Fruit fly (Drosophila melanogaster) whole organism, pupa: ENCODE measurements around the gene djl.

ENCODE experiments used
- CG10348 ChIP-seq: fragments of 200-800 bp; sonication (Bioruptor generic); IDR thresholded peaks from 2 replicates; pipeline ENCODE4 v1.3.6; 2022; ENCODE audit warnings: missing biosample characterization, missing genetic modification characterization
- CG12605 ChIP-seq: fragments of 200-800 bp; sonication (Bioruptor generic); IDR thresholded peaks from 2 replicates; pipeline ENCODE4 v1.3.6; 2022; ENCODE audit warnings: missing biosample characterization, missing genetic modification characterization
- CG13204 ChIP-seq: fragments of 200-800 bp; sonication (Bioruptor generic); optimal IDR thresholded peaks from 2 replicates; lab custom pipeline; 2018; ENCODE audit warnings: missing biosample characterization, mild to moderate bottlenecking, missing genetic modification characterization, moderate library complexity
- CG14655 ChIP-seq: fragments of 200-800 bp; sonication (Bioruptor generic); optimal IDR thresholded peaks from 3 replicates; lab custom pipeline; 2017; ENCODE audit warnings: mild to moderate bottlenecking, missing biosample characterization, missing genetic modification reagents, missing genetic modification characterization
- CG15710 ChIP-seq: fragments of 200-800 bp; sonication (Bioruptor generic); optimal IDR thresholded peaks from 2 replicates; lab custom pipeline; 2018; ENCODE audit warnings: missing biosample characterization, mild to moderate bottlenecking, missing genetic modification characterization, moderate library complexity
- CG17806 ChIP-seq: fragments of 200-800 bp; sonication (Bioruptor generic); optimal IDR thresholded peaks from 2 replicates; lab custom pipeline; 2018; ENCODE audit warnings: missing biosample characterization, mild to moderate bottlenecking, missing genetic modification characterization, moderate library complexity
- CG32121 ChIP-seq: fragments of 200-800 bp; sonication (Bioruptor generic); IDR thresholded peaks from 2 replicates; pipeline ENCODE4 v1.3.6; 2022; ENCODE audit warnings: missing biosample characterization, missing genetic modification characterization
- CG34367 ChIP-seq: fragments of 200-800 bp; sonication (Bioruptor generic); optimal IDR thresholded peaks from 2 replicates; lab custom pipeline; 2018; ENCODE audit warnings: missing biosample characterization, mild to moderate bottlenecking, missing genetic modification characterization
- CG4496 ChIP-seq: fragments of 200-800 bp; sonication (Bioruptor generic); IDR thresholded peaks from 3 replicates; pipeline ENCODE4 v1.3.6; 2022; ENCODE audit warnings: missing biosample characterization, missing genetic modification characterization
- CG8159 ChIP-seq: fragments of 200-800 bp; sonication (Bioruptor generic); optimal IDR thresholded peaks from 3 replicates; lab custom pipeline; 2018; ENCODE audit warnings: missing biosample characterization, mild to moderate bottlenecking, missing genetic modification characterization, moderate library complexity
- CG8301 ChIP-seq: fragments of 200-800 bp; sonication (Bioruptor generic); optimal IDR thresholded peaks from 2 replicates; lab custom pipeline; 2018; ENCODE audit warnings: missing biosample characterization, mild to moderate bottlenecking, missing genetic modification characterization
- CG9948 ChIP-seq: fragments of 200-800 bp; sonication (Bioruptor generic); optimal IDR thresholded peaks from 2 replicates; lab custom pipeline; 2018; ENCODE audit warnings: missing biosample characterization, mild to moderate bottlenecking, missing genetic modification characterization, moderate library complexity
- D1 ChIP-seq: fragments of 200-800 bp; sonication (Bioruptor generic); optimal IDR thresholded peaks from 2 replicates; lab custom pipeline; 2018; ENCODE audit warnings: missing biosample characterization, mild to moderate bottlenecking, missing genetic modification characterization, moderate library complexity
- EcR ChIP-seq: fragments of 200-800 bp; sonication (Bioruptor generic); optimal IDR thresholded peaks from 3 replicates; lab custom pipeline; 2019; ENCODE audit warnings: missing biosample characterization, missing genetic modification characterization, mild to moderate bottlenecking, moderate library complexity, missing genetic modification reagents
- Ets98B ChIP-seq: fragments of 200-800 bp; sonication (Bioruptor generic); IDR thresholded peaks from 2 replicates; pipeline ENCODE4 v1.3.6; 2022; ENCODE audit warnings: missing biosample characterization, missing genetic modification characterization
- Pif1A ChIP-seq: fragments of 200-800 bp; sonication (Bioruptor generic); optimal IDR thresholded peaks from 3 replicates; lab custom pipeline; 2016; ENCODE audit warnings: missing biosample characterization, missing genetic modification characterization
- Pif1B ChIP-seq: fragments of 200-800 bp; sonication (Bioruptor generic); optimal IDR thresholded peaks from 3 replicates; lab custom pipeline; 2016; ENCODE audit warnings: missing biosample characterization, missing genetic modification characterization
- Snoo ChIP-seq: fragments of 200-800 bp; sonication (Bioruptor generic); optimal IDR thresholded peaks from 3 replicates; lab custom pipeline; 2017; ENCODE audit warnings: missing biosample characterization, mild to moderate bottlenecking, missing genetic modification characterization, inconsistent platforms
- fd96Ca ChIP-seq: fragments of 200-800 bp; sonication (Bioruptor generic); IDR thresholded peaks from 3 replicates; pipeline ENCODE4 v1.3.6; 2022; ENCODE audit warnings: missing biosample characterization, missing genetic modification characterization
- gl ChIP-seq: fragments of 200-800 bp; sonication (Bioruptor generic); optimal IDR thresholded peaks from 2 replicates; lab custom pipeline; 2018; ENCODE audit warnings: missing biosample characterization, mild to moderate bottlenecking, missing genetic modification characterization
- rn ChIP-seq: fragments of 200-800 bp; sonication (Bioruptor generic); IDR thresholded peaks from 2 replicates; pipeline ENCODE4 v1.3.6; 2022; ENCODE audit warnings: missing biosample characterization, missing genetic modification characterization

Gene djl

dm6 chr3R:7033707-7034106 lies 26.9 kb upstream of the djl start:
- TF ChIP-seq Pif1B (GFP tag; lab: Kevin White, UChicago) (no peak), Snoo (tag; lab: Kevin White, UChicago) (no peak), CG15710 (tag; lab: Kevin White, UChicago) (no peak), EcR (GFP tag; lab: Kevin White, UChicago) (no peak), fd96Ca (GFP tag; lab: Robert Waterston, UW) (no peak)

DNA sequence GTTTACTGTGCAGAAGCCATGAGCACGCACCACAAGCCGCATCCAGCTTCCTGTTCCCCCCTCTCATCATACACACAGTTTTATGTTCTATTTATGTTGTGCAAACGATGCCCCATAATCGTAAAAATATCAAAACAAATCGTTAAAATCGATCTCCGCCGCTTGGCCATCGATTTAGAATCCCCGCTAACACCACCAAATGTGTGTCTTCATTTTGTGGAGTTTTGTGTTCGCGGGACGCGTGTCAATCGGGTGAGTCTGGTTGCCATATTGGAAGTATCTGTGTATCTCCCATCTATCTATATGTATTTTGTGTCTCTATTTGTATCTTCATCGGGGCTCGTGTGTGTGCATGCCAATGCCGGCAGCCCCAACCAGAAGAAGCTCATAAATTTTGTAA lies 26.1 kb upstream of the djl start:
- TF ChIP-seq CG13204 (GFP tag; lab: Kevin White, UChicago) (no peak), CG14655 (GFP tag; lab: Kevin White, UChicago) (no peak), CG8159 (tag; lab: Kevin White, UChicago) (no peak), rn (no peak), Ets98B (GFP tag; lab: Robert Waterston, UW) (no peak), CG10348 (GFP tag; lab: Robert Waterston, UW) (no peak), CG12605 (GFP tag; lab: Robert Waterston, UW) (no peak), CG4496 (GFP tag; lab: Robert Waterston, UW) (no peak), EcR (GFP tag; lab: Kevin White, UChicago) (no peak), Snoo (tag; lab: Kevin White, UChicago) (no peak), gl (tag; lab: Kevin White, UChicago) (no peak), CG8301 (tag; lab: Kevin White, UChicago) (no peak)

DNA sequence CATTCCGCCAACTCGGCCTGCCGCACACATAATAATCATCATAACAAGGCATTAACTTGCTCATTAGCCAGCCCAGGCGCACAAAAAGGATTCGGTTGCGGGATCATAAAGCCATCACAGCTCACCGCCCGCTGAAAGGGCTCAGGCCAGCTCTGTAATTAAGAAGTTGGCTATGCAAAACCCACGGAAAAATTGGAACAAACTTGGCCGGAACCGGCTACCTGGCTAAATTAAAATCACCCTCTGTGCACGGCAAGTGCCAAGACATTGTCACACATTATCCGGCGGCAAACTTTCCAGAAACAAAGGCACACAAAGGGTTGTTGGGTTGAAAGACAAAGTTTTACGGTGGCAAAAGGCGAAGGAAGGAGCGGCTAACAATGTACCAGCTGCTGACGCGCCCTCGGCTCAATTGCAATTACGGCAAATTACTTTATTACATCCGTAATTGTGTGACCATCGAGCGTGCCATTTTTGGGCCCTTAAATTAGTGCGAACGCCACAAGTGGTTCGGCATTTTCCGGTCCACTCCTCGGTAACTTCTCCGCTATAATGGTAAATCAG lies 24.8 kb upstream of the djl start:
- TF ChIP-seq CG34367 (tag; lab: Kevin White, UChicago), result no peak
- TF ChIP-seq Ets98B (GFP tag; lab: Robert Waterston, UW), result no peak
- TF ChIP-seq rn, result no peak
- TF ChIP-seq CG15710 (tag; lab: Kevin White, UChicago), result no peak
- TF ChIP-seq CG17806 (tag; lab: Kevin White, UChicago), result no peak

DNA sequence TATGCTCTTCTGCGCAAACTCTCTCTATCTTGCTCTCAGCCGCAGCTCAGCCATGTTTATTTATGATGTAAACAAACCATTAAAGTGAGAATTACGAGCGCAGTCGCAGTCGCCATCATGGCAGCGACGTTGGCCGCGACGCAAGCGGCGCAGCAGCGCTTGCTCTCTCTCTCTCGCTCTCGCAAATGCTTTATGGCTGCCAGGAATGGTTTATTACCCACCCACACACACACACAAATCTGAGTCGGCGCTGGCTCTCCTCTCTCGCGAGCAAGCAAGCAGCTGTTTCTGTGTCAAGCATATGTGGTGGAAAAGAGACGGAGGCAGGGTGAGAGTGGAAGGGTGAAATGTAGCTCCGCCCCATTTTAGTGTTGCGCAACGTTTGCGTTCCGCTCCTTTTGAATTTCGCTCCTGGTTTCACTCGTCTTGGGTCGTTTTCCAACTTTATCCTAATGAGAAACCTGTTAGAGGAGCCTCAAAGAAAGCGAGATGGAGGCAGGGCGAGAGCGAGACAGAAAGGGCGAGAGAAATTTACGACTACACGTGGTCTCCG lies 23.2 kb upstream of the djl start:
- TF ChIP-seq CG4496 (GFP tag; lab: Robert Waterston, UW) (peak; percentile 9; the same call in 1 of the 3 replicates), CG34367 (tag; lab: Kevin White, UChicago) (no peak), CG8159 (tag; lab: Kevin White, UChicago) (peak; percentile 5), CG14655 (GFP tag; lab: Kevin White, UChicago) (peak; percentile 8), Pif1B (GFP tag; lab: Kevin White, UChicago) (peak; percentile 7), fd96Ca (GFP tag; lab: Robert Waterston, UW) (peak; percentile 41; the same call in 1 of the 3 replicates), Pif1A (peak; percentile 17), D1 (no peak)

- TF ChIP-seq CG8159 (tag; lab: Kevin White, UChicago), result peak; percentile 72
- no peak for TF ChIP-seq CG17806 (tag; lab: Kevin White, UChicago)
- TF ChIP-seq EcR (GFP tag; lab: Kevin White, UChicago), result no peak
Measured at dm6 chr3R:7040894-7041293, 19.7 kb upstream of the djl start.

- TF ChIP-seq rn (no peak), CG8159 (tag; lab: Kevin White, UChicago) (no peak), CG12605 (GFP tag; lab: Robert Waterston, UW) (no peak), Pif1B (GFP tag; lab: Kevin White, UChicago) (no peak), CG34367 (tag; lab: Kevin White, UChicago) (no peak), EcR (GFP tag; lab: Kevin White, UChicago) (no peak)
- TF ChIP-seq, all 21 proteins: peak for 0
Measured at dm6 chr3R:7044016-7044415, 16.6 kb upstream of the djl start.

DNA sequence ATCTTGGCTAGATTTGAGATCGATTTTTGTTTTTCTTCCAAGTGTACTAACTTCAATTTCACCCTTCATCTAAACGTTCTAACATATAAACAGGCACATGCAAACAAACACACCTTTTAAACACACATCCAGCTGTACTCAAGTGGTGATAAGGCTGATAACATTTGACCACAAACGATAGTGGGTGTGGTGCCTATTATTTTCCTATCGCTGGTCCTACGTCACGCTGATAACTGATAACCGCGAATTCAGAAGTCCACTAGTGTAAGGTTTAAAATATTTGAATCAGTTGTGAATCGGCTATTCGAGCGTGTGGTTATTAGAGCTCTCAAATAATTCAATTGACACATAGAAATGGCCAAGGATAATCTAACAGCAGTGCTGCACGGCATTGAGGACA lies 8.3 kb upstream of the djl start, which contains the start of gene Sodh1:
Gene Sodh1, plus strand, starts transcription at position 94 of the 400 bp plus-strand sequence.
- TF ChIP-seq CG13204 (GFP tag; lab: Kevin White, UChicago), result no peak
- no peak for TF ChIP-seq gl (tag; lab: Kevin White, UChicago)
- no peak for TF ChIP-seq CG8159 (tag; lab: Kevin White, UChicago)
- TF ChIP-seq CG9948, result no peak
- TF ChIP-seq CG4496 (GFP tag; lab: Robert Waterston, UW), result no peak
- no peak for TF ChIP-seq CG14655 (GFP tag; lab: Kevin White, UChicago)
- TF ChIP-seq CG8301 (tag; lab: Kevin White, UChicago), result no peak
- no peak for TF ChIP-seq CG32121 (GFP tag; lab: Robert Waterston, UW)
- no peak for TF ChIP-seq CG34367 (tag; lab: Kevin White, UChicago)
- TF ChIP-seq rn, result no peak
- no peak for TF ChIP-seq CG15710 (tag; lab: Kevin White, UChicago)
- TF ChIP-seq Ets98B (GFP tag; lab: Robert Waterston, UW), result no peak
- no peak for TF ChIP-seq EcR (GFP tag; lab: Kevin White, UChicago)
- TF ChIP-seq CG17806 (tag; lab: Kevin White, UChicago), result no peak
